Fruit fly (Drosophila melanogaster) whole organism, prepupa: ENCODE results near the gene RluA-1.
A peak's percentile ranks its signal among the peaks of the same experiment; 100 is the strongest.

Experiments used
- Blimp-1 ChIP-seq: fragments of 200-800 bp; sonication (Bioruptor generic); optimal IDR thresholded peaks from 3 replicates; lab custom pipeline; 2017; ENCODE audit warnings: missing biosample characterization, missing genetic modification characterization, mild to moderate bottlenecking, moderate library complexity, missing genetic modification reagents
- CG10669 ChIP-seq: fragments of 200-800 bp; sonication (Bioruptor generic); optimal IDR thresholded peaks from 3 replicates; lab custom pipeline; 2018; ENCODE audit warnings: missing biosample characterization, mild to moderate bottlenecking, missing genetic modification characterization, moderate library complexity
- CG11294 ChIP-seq: fragments of 200-800 bp; sonication (Bioruptor generic); IDR thresholded peaks from 2 replicates; pipeline ENCODE4 v1.3.6; 2022; ENCODE audit warnings: missing biosample characterization, missing genetic modification characterization
- CG11902 ChIP-seq: fragments of 200-800 bp; sonication (Bioruptor generic); optimal IDR thresholded peaks from 3 replicates; lab custom pipeline; 2016; ENCODE audit warnings: missing biosample characterization, missing genetic modification characterization
- CG15336 ChIP-seq: fragments of 200-800 bp; sonication (Bioruptor generic); IDR thresholded peaks from 2 replicates; pipeline ENCODE4 v1.3.6; 2022; ENCODE audit warnings: missing biosample characterization, missing genetic modification characterization
- CG1621 ChIP-seq: fragments of 200-800 bp; sonication (Bioruptor generic); optimal IDR thresholded peaks from 3 replicates; lab custom pipeline; 2018; ENCODE audit warnings: missing biosample characterization, mild to moderate bottlenecking, missing genetic modification characterization
- CG16779 ChIP-seq: fragments of 200-800 bp; sonication (Bioruptor generic); optimal IDR thresholded peaks from 3 replicates; lab custom pipeline; 2017; ENCODE audit warnings: missing biosample characterization, mild to moderate bottlenecking, missing genetic modification characterization
- CG3032 ChIP-seq: fragments of 200-800 bp; optimal IDR thresholded peaks from 2 replicates; lab custom pipeline; 2019; ENCODE audit warnings: missing biosample characterization, mild to moderate bottlenecking, missing genetic modification characterization, moderate library complexity
- CG31627 ChIP-seq: fragments of 200-800 bp; sonication (Bioruptor generic); optimal IDR thresholded peaks from 3 replicates; lab custom pipeline; 2016; ENCODE audit warnings: missing biosample characterization, missing genetic modification characterization
- CG32006 ChIP-seq: fragments of 200-800 bp; sonication (Bioruptor generic); optimal IDR thresholded peaks from 3 replicates; lab custom pipeline; 2017; ENCODE audit warnings: missing biosample characterization, mild to moderate bottlenecking, missing genetic modification characterization
- CG34406 ChIP-seq: fragments of 200-800 bp; sonication (Bioruptor generic); optimal IDR thresholded peaks from 3 replicates; lab custom pipeline; 2016; ENCODE audit warnings: missing biosample characterization, missing genetic modification characterization
- CG3919 ChIP-seq: fragments of 200-800 bp; sonication (Bioruptor generic); optimal IDR thresholded peaks from 3 replicates; lab custom pipeline; 2016; ENCODE audit warnings: missing biosample characterization, missing genetic modification characterization
- CG4318 ChIP-seq: fragments of 200-800 bp; sonication (Bioruptor generic); optimal IDR thresholded peaks from 3 replicates; lab custom pipeline; 2017; ENCODE audit warnings: missing biosample characterization, mild to moderate bottlenecking, missing genetic modification characterization
- CG6276 ChIP-seq: fragments of 200-800 bp; sonication (Bioruptor generic); optimal IDR thresholded peaks from 2 replicates; lab custom pipeline; 2017; ENCODE audit warnings: missing biosample characterization, mild to moderate bottlenecking, missing genetic modification characterization
- CG6808 ChIP-seq: fragments of 200-800 bp; sonication (Bioruptor generic); optimal IDR thresholded peaks from 3 replicates; lab custom pipeline; 2017; ENCODE audit warnings: missing biosample characterization, missing genetic modification characterization, mild to moderate bottlenecking, moderate library complexity, missing genetic modification reagents
- CG6854 ChIP-seq: fragments of 200-800 bp; sonication (Bioruptor generic); optimal IDR thresholded peaks from 2 replicates; lab custom pipeline; 2017; ENCODE audit warnings: missing biosample characterization, mild to moderate bottlenecking, missing genetic modification characterization
- CG7368 ChIP-seq: fragments of 200-800 bp; sonication (Bioruptor generic); optimal IDR thresholded peaks from 3 replicates; lab custom pipeline; 2016; ENCODE audit warnings: missing biosample characterization, missing genetic modification characterization
- CG8119 ChIP-seq: fragments of 200-800 bp; sonication (Bioruptor generic); IDR thresholded peaks from 3 replicates; pipeline ENCODE4 v1.3.6; 2022; ENCODE audit warnings: missing biosample characterization, missing genetic modification characterization
- CG8319 ChIP-seq: fragments of 200-800 bp; sonication (Bioruptor generic); optimal IDR thresholded peaks from 3 replicates; lab custom pipeline; 2016; ENCODE audit warnings: missing biosample characterization, missing genetic modification characterization
- CG8632 ChIP-seq: fragments of 200-800 bp; sonication (Bioruptor generic); optimal IDR thresholded peaks from 3 replicates; lab custom pipeline; 2016; ENCODE audit warnings: missing biosample characterization, missing genetic modification characterization
- CG9139 ChIP-seq: fragments of 200-800 bp; sonication (Bioruptor generic); optimal IDR thresholded peaks from 3 replicates; lab custom pipeline; 2017; ENCODE audit warnings: missing biosample characterization, mild to moderate bottlenecking, missing genetic modification characterization
- Eip75B ChIP-seq: fragments of 200-800 bp; sonication (Bioruptor generic); optimal IDR thresholded peaks from 3 replicates; lab custom pipeline; 2016; ENCODE audit warnings: missing biosample characterization, missing genetic modification characterization
- Eip78C ChIP-seq: fragments of 200-800 bp; sonication (Bioruptor generic); peaks from one replicate; lab custom pipeline; 2016; ENCODE audit warnings: missing biosample characterization, missing genetic modification characterization
- Eip93F ChIP-seq: fragments of 200-800 bp; sonication (Bioruptor generic); optimal IDR thresholded peaks from 2 replicates; lab custom pipeline; 2016; ENCODE audit warnings: missing biosample characterization, mild to moderate bottlenecking, missing genetic modification characterization
- Ets21C ChIP-seq: fragments of 200-800 bp; sonication (Bioruptor generic); optimal IDR thresholded peaks from 3 replicates; lab custom pipeline; 2016; ENCODE audit warnings: missing biosample characterization, missing genetic modification characterization
- Ets96B ChIP-seq: fragments of 200-800 bp; optimal IDR thresholded peaks from 2 replicates; lab custom pipeline; 2019; ENCODE audit warnings: missing biosample characterization, mild to moderate bottlenecking, missing genetic modification characterization, moderate library complexity
- Hr38 ChIP-seq: sonication (Bioruptor generic); optimal IDR thresholded peaks from 2 replicates; lab custom pipeline; 2016; ENCODE audit warnings: missing biosample characterization, missing genetic modification characterization
- Hr4 ChIP-seq: fragments of 200-800 bp; sonication (Bioruptor generic); optimal IDR thresholded peaks from 3 replicates; lab custom pipeline; 2016; ENCODE audit warnings: missing biosample characterization, missing genetic modification characterization
- Lpt ChIP-seq: fragments of 200-800 bp; sonication (Bioruptor generic); optimal IDR thresholded peaks from 3 replicates; lab custom pipeline; 2016; ENCODE audit warnings: missing biosample characterization, missing genetic modification characterization
- Met ChIP-seq: fragments of 200-800 bp; sonication (Bioruptor generic); optimal IDR thresholded peaks from 3 replicates; lab custom pipeline; 2016; ENCODE audit warnings: missing biosample characterization, missing genetic modification characterization
- Smox ChIP-seq: fragments of 200-800 bp; sonication (Bioruptor generic); optimal IDR thresholded peaks from 3 replicates; lab custom pipeline; 2016; ENCODE audit warnings: missing biosample characterization, missing genetic modification characterization
- Sox102F ChIP-seq: fragments of 200-800 bp; sonication (Bioruptor generic); optimal IDR thresholded peaks from 2 replicates; lab custom pipeline; 2016; ENCODE audit warnings: missing biosample characterization, mild to moderate bottlenecking, missing genetic modification characterization
- Sox15 ChIP-seq: fragments of 200-800 bp; sonication (Bioruptor generic); optimal IDR thresholded peaks from 3 replicates; lab custom pipeline; 2016; ENCODE audit warnings: missing biosample characterization, missing genetic modification characterization
- acj6 ChIP-seq: fragments of 200-800 bp; sonication (Bioruptor generic); optimal IDR thresholded peaks from 3 replicates; lab custom pipeline; 2016; ENCODE audit warnings: missing biosample characterization, missing genetic modification characterization
- cyc ChIP-seq: fragments of 200-800 bp; sonication (Bioruptor generic); optimal IDR thresholded peaks from 3 replicates; lab custom pipeline; 2016; ENCODE audit warnings: missing biosample characterization, missing genetic modification characterization
- dac ChIP-seq: fragments of 200-800 bp; sonication (Bioruptor generic); optimal IDR thresholded peaks from 2 replicates; lab custom pipeline; 2017; ENCODE audit warnings: missing biosample characterization, mild to moderate bottlenecking, missing genetic modification characterization
- dsx ChIP-seq: fragments of 200-800 bp; optimal IDR thresholded peaks from 3 replicates; lab custom pipeline; 2019; ENCODE audit warnings: missing biosample characterization, mild to moderate bottlenecking, missing genetic modification characterization, moderate library complexity; ENCODE audit not compliant: poor library complexity, severe bottlenecking
- eg ChIP-seq: fragments of 200-800 bp; sonication (Bioruptor generic); IDR thresholded peaks from 3 replicates; pipeline ENCODE4 v1.3.6; 2022; ENCODE audit warnings: missing biosample characterization, missing genetic modification characterization
- esn ChIP-seq: fragments of 200-800 bp; sonication (Bioruptor generic); optimal IDR thresholded peaks from 2 replicates; lab custom pipeline; 2016; ENCODE audit warnings: missing biosample characterization, mild to moderate bottlenecking, missing genetic modification characterization, moderate library complexity
- fd59A ChIP-seq: fragments of 200-800 bp; sonication (Bioruptor generic); optimal IDR thresholded peaks from 2 replicates; lab custom pipeline; 2017; ENCODE audit warnings: missing biosample characterization, mild to moderate bottlenecking, missing genetic modification characterization, missing genetic modification reagents
- fd85E ChIP-seq: fragments of 200-800 bp; sonication (Bioruptor generic); optimal IDR thresholded peaks from 3 replicates; lab custom pipeline; 2016; ENCODE audit warnings: missing biosample characterization, missing genetic modification characterization
- fkh ChIP-seq: fragments of 200-800 bp; sonication (Bioruptor generic); optimal IDR thresholded peaks from 3 replicates; lab custom pipeline; 2017; ENCODE audit warnings: missing biosample characterization, mild to moderate bottlenecking, missing genetic modification characterization, moderate library complexity
- lz ChIP-seq: fragments of 200-800 bp; sonication (Bioruptor generic); optimal IDR thresholded peaks from 3 replicates; lab custom pipeline; 2016; ENCODE audit warnings: missing biosample characterization, missing genetic modification characterization
- pdm3 ChIP-seq: fragments of 200-800 bp; sonication (Bioruptor generic); optimal IDR thresholded peaks from 3 replicates; lab custom pipeline; 2016; ENCODE audit warnings: missing biosample characterization, missing genetic modification characterization
- salr ChIP-seq, 2 experiments: fragments of 200-800 bp; sonication (Bioruptor generic); optimal IDR thresholded peaks; 3 replicates each; lab custom pipeline; 2016 to 2018; ENCODE audit warnings: missing biosample characterization in 2 of 2, missing genetic modification characterization in 2 of 2, mild to moderate bottlenecking in 1 of 2
- spab ChIP-seq: fragments of 200-800 bp; sonication (Bioruptor generic); optimal IDR thresholded peaks from 2 replicates; lab custom pipeline; 2017; ENCODE audit warnings: missing biosample characterization, mild to moderate bottlenecking, missing genetic modification characterization, missing genetic modification reagents
- topi ChIP-seq: fragments of 200-800 bp; sonication (Bioruptor generic); optimal IDR thresholded peaks from 3 replicates; lab custom pipeline; 2016; ENCODE audit warnings: missing biosample characterization, missing genetic modification characterization
- vri ChIP-seq: fragments of 200-800 bp; sonication (Bioruptor generic); optimal IDR thresholded peaks from 3 replicates; lab custom pipeline; 2016; ENCODE audit warnings: missing biosample characterization, mild to moderate bottlenecking, missing genetic modification characterization

RluA-1 gene

DNA sequence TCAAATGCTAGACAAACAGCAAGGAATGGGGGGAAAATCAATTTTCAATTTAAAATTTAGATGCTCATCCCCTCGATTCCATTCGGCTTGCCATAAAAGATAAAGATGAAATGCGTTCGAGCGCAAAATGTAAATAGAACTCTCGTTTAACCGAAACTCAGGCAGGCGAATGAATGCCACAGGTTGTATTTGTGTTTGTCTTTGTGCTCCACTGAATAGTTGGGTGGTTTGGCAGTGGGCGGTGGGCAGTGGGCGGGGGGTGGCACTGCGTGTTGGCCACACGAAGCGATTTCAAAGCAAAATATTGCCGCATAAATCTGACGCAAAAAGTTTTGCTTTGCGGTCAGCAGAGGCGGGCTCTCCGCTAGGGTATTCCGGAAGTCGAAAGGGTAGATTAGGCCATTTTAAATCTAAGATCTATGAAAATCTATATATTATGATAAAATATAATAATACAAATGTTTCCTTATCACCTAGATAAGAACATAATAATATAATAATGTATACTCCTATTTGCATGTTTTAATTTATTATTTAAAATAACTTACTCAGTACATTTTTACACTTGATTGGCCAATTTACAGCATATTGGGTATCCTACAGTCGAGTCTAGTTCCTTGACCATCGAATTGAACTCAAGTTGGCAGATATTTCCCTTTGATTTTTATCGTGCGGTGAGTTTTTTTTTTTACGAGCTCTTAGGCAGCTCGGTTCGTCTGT lies 48.2 kb upstream of the RluA-1 start (continued):
- TF ChIP-seq pdm3 (no peak), Blimp-1 (GFP tag; lab: Kevin White, UChicago) (no peak), Eip93F (no peak), topi (GFP tag; lab: Kevin White, UChicago) (no peak)

DNA sequence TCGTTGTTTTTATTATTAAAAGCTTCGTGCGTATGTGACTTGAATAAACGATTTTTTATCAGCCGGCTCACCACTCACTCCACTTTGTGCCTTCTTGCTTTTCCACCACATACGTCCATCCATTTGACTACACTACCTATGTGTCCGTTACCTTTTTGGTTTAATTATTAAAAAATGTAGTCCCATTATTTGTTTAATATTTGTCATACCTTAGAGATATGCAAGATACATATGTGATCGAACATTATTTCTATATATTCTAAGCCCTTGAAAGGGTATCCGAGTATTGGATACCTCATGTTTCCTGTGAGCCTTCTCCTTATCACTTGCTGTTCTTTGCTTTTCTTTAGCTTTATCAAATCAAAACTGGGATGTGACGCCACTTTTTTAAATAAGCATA lies 45.1 kb upstream of the RluA-1 start:
- TF ChIP-seq CG9139 = peak; percentile 63
- TF ChIP-seq CG16779 (tag; lab: Kevin White, UChicago) = peak; percentile 58
- TF ChIP-seq CG10669 (GFP tag; lab: Kevin White, UChicago) = peak; percentile 88
- peak; percentile 91 for TF ChIP-seq Ets96B (tag; lab: Kevin White, UChicago)
- TF ChIP-seq CG8119 = peak; percentile 82
- peak; percentile 67 for TF ChIP-seq Hr4 (GFP tag; lab: Kevin White, UChicago)
- TF ChIP-seq CG6808 (GFP tag; lab: Kevin White, UChicago) = peak; percentile 77
- TF ChIP-seq acj6 (GFP tag; lab: Kevin White, UChicago) = peak; percentile 85
- TF ChIP-seq fd85E (GFP tag; lab: Kevin White, UChicago) = peak; percentile 52
- peak; percentile 87 for TF ChIP-seq Eip75B (GFP tag; lab: Kevin White, UChicago)
- TF ChIP-seq fd59A (GFP tag; lab: Kevin White, UChicago) = peak; percentile 76
- peak; percentile 86 for TF ChIP-seq dsx (GFP tag; lab: Kevin White, UChicago)
- no peak for TF ChIP-seq fkh
- TF ChIP-seq Eip78C (GFP tag; lab: Kevin White, UChicago) = peak; percentile 98
- TF ChIP-seq Blimp-1 (GFP tag; lab: Kevin White, UChicago) = peak; percentile 61
- peak; percentile 47 for TF ChIP-seq Eip93F
- TF ChIP-seq Sox15 (GFP tag; lab: Kevin White, UChicago) = peak; percentile 80
- peak; percentile 85 for TF ChIP-seq CG8632 (GFP tag; lab: Kevin White, UChicago)
- peak; percentile 89 for TF ChIP-seq lz (GFP tag; lab: Kevin White, UChicago)
- peak; percentile 17 to 72 for TF ChIP-seq salr (GFP tag; optimal IDR thresholded peaks at IDR 0.05; lab: Kevin White, UChicago)
- TF ChIP-seq cyc (GFP tag; lab: Kevin White, UChicago) = peak; percentile 90
- peak; percentile 87 for TF ChIP-seq Met (GFP tag; lab: Kevin White, UChicago)
- TF ChIP-seq topi (GFP tag; lab: Kevin White, UChicago) = peak; percentile 90
- TF ChIP-seq CG11902 = peak; percentile 85
- TF ChIP-seq CG15336 (GFP tag; lab: Robert Waterston, UW) = peak; percentile 82
- TF ChIP-seq vri (GFP tag; lab: Kevin White, UChicago) = peak; percentile 71
- TF ChIP-seq Ets21C = peak; percentile 77
- TF ChIP-seq esn (GFP tag; lab: Kevin White, UChicago) = peak; percentile 94
- TF ChIP-seq CG3919 = peak; percentile 87
- TF ChIP-seq Lpt (GFP tag; lab: Kevin White, UChicago) = peak; percentile 62
- TF ChIP-seq CG8319 = peak; percentile 80
- peak; percentile 66 for TF ChIP-seq CG32006 (GFP tag; lab: Kevin White, UChicago)
- TF ChIP-seq eg (GFP tag; lab: Robert Waterston, UW) = peak; percentile 86
- peak; percentile 87 for TF ChIP-seq Smox
- peak; percentile 90 for TF ChIP-seq Sox102F (GFP tag; lab: Kevin White, UChicago)
- no peak for TF ChIP-seq Hr38 (GFP tag; lab: Kevin White, UChicago)
- TF ChIP-seq CG31627 (GFP tag; lab: Kevin White, UChicago) = peak; percentile 90
- peak; percentile 67 for TF ChIP-seq CG6276 (GFP tag; lab: Kevin White, UChicago)
- peak; percentile 64 for TF ChIP-seq CG6854
- TF ChIP-seq CG3032 (tag; lab: Kevin White, UChicago) = peak; percentile 84
- peak; percentile 80 for TF ChIP-seq spab
- no peak for TF ChIP-seq dac
- peak; percentile 24 for TF ChIP-seq CG4318 (GFP tag; lab: Kevin White, UChicago)
- peak; percentile 88 for TF ChIP-seq CG34406 (GFP tag; lab: Kevin White, UChicago)
- TF ChIP-seq pdm3 = peak; percentile 89
- peak; percentile 79 for TF ChIP-seq CG7368 (GFP tag; lab: Kevin White, UChicago)
- peak; percentile 84 for TF ChIP-seq CG1621 (tag; lab: Kevin White, UChicago)
- TF ChIP-seq CG11294 (GFP tag; lab: Robert Waterston, UW) = peak; percentile 67
